Worm (Caenorhabditis elegans) whole organism, L2 larva: ENCODE measurements around the gene ZK354.8.

Experiments
- ama-1 ChIP-seq: fragments of 150-350 bp; optimal IDR thresholded peaks from 2 replicates; lab custom pipeline; 2018; ENCODE audit warnings: inconsistent platforms
- ceh-82 ChIP-seq: fragments of 150-350 bp; optimal IDR thresholded peaks from 2 replicates; lab custom pipeline; 2014; ENCODE audit warnings: missing biosample characterization, missing genetic modification characterization
- lin-11 ChIP-seq: fragments of 150-350 bp; sonication (generic microtip); optimal IDR thresholded peaks from 2 replicates; lab custom pipeline; 2014; ENCODE audit warnings: missing biosample characterization, missing genetic modification characterization, inconsistent platforms, mixed read lengths
- mab-5 ChIP-seq: fragments of 150-350 bp; optimal IDR thresholded peaks from 2 replicates; lab custom pipeline; 2014; ENCODE audit warnings: missing biosample characterization, missing genetic modification characterization
- nhr-10 ChIP-seq: sonication (generic microtip); optimal IDR thresholded peaks from 2 replicates; lab custom pipeline; 2017; ENCODE audit warnings: missing biosample characterization, missing genetic modification characterization
- nhr-237 ChIP-seq: fragments of 150-350 bp; optimal IDR thresholded peaks from 2 replicates; lab custom pipeline; 2014; ENCODE audit warnings: missing biosample characterization, missing genetic modification characterization
- nhr-6 ChIP-seq: fragments of 150-350 bp; optimal IDR thresholded peaks from 2 replicates; lab custom pipeline; 2014; ENCODE audit warnings: missing biosample characterization, missing genetic modification characterization
- nhr-77 ChIP-seq: fragments of 150-350 bp; optimal IDR thresholded peaks from 2 replicates; lab custom pipeline; 2014; ENCODE audit warnings: missing biosample characterization, missing genetic modification characterization
- unc-39 ChIP-seq: fragments of 150-350 bp; optimal IDR thresholded peaks from 2 replicates; lab custom pipeline; 2014; ENCODE audit warnings: missing biosample characterization, missing genetic modification characterization

ce11 chrIV:5339255-5339654 is 33.3 kb upstream of the ZK354.8 start, which contains the start of gene Y4C6B.2:
- TF ChIP-seq ceh-82 (tag; lab: Kevin White, UChicago) (no peak), nhr-10 (no peak), unc-39 (tag; lab: Kevin White, UChicago) (no peak), mab-5 (no peak), nhr-77 (tag; lab: Kevin White, UChicago) (no peak), lin-11 (tag; lab: Kevin White, UChicago) (no peak), nhr-6 (tag; lab: Kevin White, UChicago) (no peak), nhr-237 (no peak), ama-1 (lab: Kevin White, UChicago) (no peak)
